Fruit fly (Drosophila melanogaster) whole organism, embryonic: ENCODE results near the gene CG32651.
A peak's percentile ranks its signal among the peaks of the same experiment; 100 is the strongest.

Experiments used
- CG12942 ChIP-seq: fragments of 200-800 bp; sonication (Bioruptor generic); optimal IDR thresholded peaks from 3 replicates; lab custom pipeline; 2016; ENCODE audit warnings: missing biosample characterization, missing genetic modification characterization
- Spps ChIP-seq: fragments of 200-800 bp; sonication (Bioruptor generic); optimal IDR thresholded peaks from 2 replicates; lab custom pipeline; 2018; ENCODE audit warnings: missing biosample characterization, mild to moderate bottlenecking, missing genetic modification characterization
- oc ChIP-seq: fragments of 200-800 bp; sonication (Bioruptor generic); optimal IDR thresholded peaks from 2 replicates; lab custom pipeline; 2018; ENCODE audit warnings: missing biosample characterization, mild to moderate bottlenecking, missing genetic modification characterization, moderate library complexity
- prd ChIP-seq, 3 experiments: fragments of >200 bp in 2 of 3; fragments of 200-800 bp in 1 of 3; sonication (Bioruptor generic) in 1 of 3; optimal IDR thresholded peaks in 2 of 3; IDR thresholded peaks in 1 of 3; 2 replicates in 2 of 3; 3 replicates in 1 of 3; pipeline versions ENCODE4 v1.3.6 to Lab custom; 2017 to 2022; ENCODE audit warnings: missing biosample characterization in 1 of 3, missing genetic modification characterization in 1 of 3
- sob ChIP-seq: fragments of 200-800 bp; sonication (Bioruptor generic); IDR thresholded peaks from 2 replicates; pipeline ENCODE4 v1.3.6; 2022; ENCODE audit warnings: missing biosample characterization, missing genetic modification characterization

DNA sequence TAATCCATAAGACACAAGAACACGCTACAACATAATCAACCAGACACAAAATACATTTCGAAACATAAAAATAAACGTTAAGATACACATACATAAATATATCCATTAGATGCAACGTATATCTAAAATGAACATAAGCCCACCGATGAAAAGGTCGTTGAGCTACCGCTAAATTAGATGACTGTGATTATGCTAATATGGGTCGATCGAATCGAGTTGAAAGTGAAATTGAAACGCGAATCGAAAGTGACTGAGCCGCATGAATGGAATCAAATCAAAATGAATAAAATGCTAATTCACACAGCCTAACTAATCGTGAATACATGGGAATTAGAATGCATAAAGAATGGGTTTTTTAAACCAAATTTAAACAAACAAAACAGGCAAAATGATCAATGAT is 47.6 kb upstream of the CG32651 start:
- peak; percentile 57 for TF ChIP-seq oc
- TF ChIP-seq CG12942 (GFP tag; lab: Kevin White, UChicago), result no peak
- TF ChIP-seq Spps (tag; lab: Kevin White, UChicago), result no peak
- TF ChIP-seq prd (optimal IDR thresholded peaks at IDR 0.05; lab: Kevin White, UChicago), result no peak
- no peak for TF ChIP-seq prd (GFP tag; IDR thresholded peaks at IDR 0.05; lab: Robert Waterston, UW)
- no peak for TF ChIP-seq sob (GFP tag; lab: Robert Waterston, UW)
